Fruit fly (Drosophila melanogaster) whole organism, larva: ENCODE measurements around the gene Iru.
A peak's percentile ranks its signal among the peaks of the same experiment; 100 is the strongest.

Source experiments
- noc ChIP-seq: fragments of 200-800 bp; sonication (Bioruptor generic); optimal IDR thresholded peaks from 3 replicates; lab custom pipeline; 2019; ENCODE audit warnings: missing biosample characterization, mild to moderate bottlenecking, missing genetic modification characterization, moderate library complexity

The Iru gene

DNA sequence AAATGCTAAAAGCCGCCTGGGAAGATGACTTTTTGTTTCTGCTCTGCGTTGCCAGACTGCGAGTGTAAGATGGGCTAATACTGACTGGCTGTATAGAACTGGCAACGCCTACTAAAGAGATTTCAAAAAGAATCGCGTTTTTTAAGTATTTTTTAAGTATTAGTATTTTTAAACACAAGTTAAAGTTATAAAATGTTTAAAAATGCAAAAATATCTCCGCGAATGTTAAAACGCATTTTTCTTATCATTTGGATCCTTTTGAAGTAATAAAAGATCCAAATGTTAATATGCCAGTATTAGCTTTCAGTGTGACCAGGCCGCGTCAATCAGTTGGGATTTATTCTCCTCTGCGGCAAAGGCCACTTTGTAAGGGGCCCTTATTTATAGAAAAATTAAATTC lies at the start of gene Iru, which contains the start of gene Prosbeta3:
Iru (plus strand) TSS at position 328 of the 400 bp plus-strand sequence.
Prosbeta3 (minus strand) TSS at position 98 of the 400 bp plus-strand sequence.
- no peak for TF ChIP-seq noc

DNA sequence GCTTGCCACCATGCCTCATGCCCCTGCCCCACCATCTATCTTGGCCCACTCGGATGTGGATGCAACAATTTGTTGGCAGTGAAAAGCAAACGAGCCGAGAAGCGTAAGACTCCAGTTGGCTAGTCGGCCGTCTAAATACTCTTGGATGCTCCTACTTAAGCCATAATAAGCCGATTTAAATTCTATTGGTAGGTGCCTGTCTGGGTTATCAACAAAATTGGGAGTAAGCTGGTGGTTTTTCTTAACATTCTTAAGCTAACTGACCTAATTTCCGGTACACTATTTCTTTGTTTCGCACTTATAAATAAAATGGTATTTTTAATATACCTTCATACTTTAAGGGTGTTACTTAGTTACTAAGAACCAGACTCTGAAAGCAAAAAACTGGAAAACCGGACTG lies 48.5 kb upstream of the Iru start:
- TF ChIP-seq noc: no peak

- TF ChIP-seq noc: no peak
Measured at dm6 chr3R:8958300-8958699, 48.0 kb upstream of the Iru start.

dm6 chr3R:8959153-8959552 lies 47.1 kb upstream of the Iru start:
- no peak for TF ChIP-seq noc

DNA sequence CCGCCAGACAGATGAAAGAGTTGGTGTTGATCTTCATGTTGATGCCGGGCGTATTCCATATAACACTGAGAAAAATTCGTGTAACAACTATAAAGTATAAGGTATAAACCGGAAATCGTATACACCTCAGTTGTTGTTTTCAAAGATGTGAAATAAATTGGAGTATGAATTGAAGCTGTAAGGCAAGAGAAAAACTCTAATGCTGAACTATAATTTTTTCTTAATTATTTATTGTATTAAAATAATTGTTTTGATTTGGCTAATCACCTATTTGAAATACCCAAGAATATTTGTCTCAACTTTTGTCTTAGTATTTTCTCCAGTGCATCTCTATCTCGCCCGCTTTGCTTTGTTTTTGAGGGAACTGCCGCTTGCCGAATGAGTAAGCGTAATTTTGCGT lies 45.9 kb upstream of the Iru start:
- peak; percentile 52 for TF ChIP-seq noc

DNA sequence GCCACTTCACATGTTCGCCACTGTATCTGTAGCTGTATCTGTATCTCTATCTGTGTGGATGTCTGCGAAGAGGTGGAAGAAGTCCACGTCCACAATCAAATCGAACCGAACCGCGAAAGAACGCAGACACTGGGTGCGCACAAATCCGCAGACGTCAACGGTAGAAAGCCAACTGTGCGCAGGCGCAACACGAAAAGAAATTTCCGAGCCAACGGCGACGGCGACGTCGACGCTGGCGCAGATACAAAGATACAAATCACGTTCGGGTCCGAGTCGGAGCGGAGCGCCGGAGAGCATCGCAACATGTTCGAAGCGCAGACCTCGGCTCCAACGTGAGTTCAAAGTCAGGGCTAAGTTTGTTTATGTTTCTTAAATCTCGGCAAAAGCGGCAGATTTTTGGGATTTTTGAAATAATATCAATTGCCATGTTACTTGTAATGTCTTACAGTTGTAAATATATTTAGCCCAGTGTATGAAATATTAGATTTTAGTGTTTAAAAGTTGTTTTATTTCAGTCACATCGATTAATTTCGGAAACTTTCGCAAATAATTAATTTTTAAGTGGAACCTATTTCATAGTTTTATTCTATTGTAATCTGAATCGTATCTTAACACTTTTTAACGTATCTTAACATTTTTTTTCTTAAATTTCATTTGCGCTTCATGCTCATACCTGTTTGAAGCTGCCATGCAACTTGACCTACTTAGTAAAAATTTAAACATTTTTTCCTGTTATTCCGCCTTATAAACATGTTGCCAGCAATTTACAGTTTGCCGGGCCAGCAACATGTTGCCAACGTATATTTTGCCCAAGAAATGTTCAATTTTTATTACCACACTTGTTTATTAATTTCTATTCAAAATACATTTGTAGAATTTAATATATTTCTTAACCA lies 43.1 kb upstream of the Iru start, which contains the start of gene ich:
ich (minus strand) TSS at position 178 of the 896 bp plus-strand sequence.
- no peak for TF ChIP-seq noc

- TF ChIP-seq noc: no peak
Measured at dm6 chr3R:8963756-8964342, 42.4 kb upstream of the Iru start.

dm6 chr3R:8965546-8965945 lies 40.7 kb upstream of the Iru start:
- no peak for TF ChIP-seq noc

dm6 chr3R:8966598-8966997 lies 39.7 kb upstream of the Iru start:
- TF ChIP-seq noc: no peak

- TF ChIP-seq noc: no peak
Measured at dm6 chr3R:8968837-8969236, 37.4 kb upstream of the Iru start.

DNA sequence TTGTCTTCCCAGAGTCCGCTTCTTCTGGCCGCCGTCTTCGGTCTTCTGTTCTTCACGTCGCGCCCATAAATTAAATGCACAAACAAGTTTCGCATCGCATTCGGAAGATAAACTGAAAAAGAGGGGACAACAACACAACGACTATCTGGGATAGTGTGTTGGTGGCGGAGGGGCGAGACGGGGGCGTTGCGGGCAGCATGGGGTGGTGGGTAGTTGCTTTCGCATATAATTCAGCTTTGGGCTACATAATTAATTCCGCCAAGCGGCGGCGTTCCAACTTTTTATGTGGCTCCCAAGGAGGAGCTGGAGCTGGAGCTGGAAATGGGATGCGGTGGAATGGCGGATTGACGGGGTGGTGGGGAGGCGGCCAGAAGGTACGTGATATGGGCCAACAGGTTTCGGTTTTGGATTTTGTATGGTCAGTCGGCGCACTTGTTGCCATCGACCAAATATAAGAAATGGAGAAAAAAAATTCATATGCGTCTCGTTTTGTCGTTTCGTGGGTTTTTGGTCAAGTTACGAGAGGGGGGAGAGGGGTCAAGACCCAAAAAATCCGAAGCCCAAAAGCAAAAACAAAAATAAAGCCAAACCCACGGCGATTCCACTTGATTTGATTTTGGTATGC lies 36.8 kb upstream of the Iru start:
- TF ChIP-seq noc: no peak

dm6 chr3R:8969926-8970306 lies 36.3 kb upstream of the Iru start:
- TF ChIP-seq noc: no peak

DNA sequence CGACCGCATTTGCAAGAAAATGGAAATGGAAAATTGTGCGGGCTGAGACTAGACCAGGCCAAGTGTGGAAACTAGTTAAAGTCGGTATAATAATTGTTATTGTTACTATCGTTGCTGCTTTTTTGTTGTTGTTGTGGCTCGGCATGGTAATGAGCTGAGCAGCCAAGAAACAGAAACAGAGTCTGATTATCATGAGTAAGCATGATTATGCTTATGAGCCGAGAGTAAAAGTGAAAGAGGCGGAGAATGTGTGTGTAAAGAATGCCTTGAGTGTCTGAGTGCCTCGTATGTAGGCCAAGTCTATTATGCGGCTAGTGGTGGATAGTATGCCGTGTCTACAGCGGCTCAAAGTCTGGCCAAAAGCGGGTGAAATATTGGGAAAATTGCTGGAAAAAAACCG lies 35.5 kb upstream of the Iru start:
- TF ChIP-seq noc: no peak

DNA sequence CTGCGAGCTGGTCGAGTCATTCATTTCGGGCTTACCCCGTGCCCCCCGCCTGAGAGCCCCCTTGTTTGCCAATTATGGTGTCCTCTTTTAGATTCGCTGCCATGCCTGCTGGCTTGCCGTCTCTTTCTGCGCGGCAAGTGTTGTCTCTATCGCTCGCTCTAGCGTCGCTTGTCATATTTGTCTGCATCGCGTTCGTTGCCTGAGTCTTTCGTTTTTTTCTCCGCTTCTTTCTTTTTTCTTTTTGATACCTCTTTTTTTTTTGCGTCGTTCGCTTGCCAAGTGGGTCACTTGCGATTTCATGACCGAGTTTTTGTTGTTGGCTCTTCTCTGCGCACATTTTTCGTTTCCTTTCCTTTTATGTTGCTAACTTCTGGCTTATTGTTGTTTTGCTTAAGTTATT lies 34.5 kb upstream of the Iru start:
- TF ChIP-seq noc: no peak

DNA sequence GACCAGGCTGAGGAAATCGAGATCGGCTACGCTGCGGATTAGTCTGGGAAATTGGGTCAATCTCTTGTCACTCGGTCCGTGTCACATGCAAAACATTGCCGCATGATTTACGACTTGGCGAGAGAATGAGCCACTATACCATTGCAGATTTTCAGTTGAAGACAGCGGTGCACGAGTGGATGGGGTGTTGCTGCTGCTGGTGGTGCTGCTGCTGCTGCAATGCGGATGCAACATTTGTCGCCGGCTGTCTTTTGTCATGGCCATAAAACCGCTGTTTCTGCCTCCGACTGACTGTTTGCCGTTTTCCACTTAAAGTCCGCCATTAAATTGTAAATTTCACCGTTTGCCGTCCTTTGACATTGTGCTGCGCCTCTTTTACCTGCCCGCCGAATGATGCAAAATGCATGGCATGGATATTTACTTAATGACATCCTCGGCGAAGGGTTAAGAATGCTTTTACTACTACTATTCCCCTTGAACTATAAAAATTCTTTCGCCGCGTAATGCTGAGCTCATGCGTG lies 30.1 kb upstream of the Iru start:
- no peak for TF ChIP-seq noc

dm6 chr3R:8978768-8979167 lies 27.5 kb upstream of the Iru start:
- TF ChIP-seq noc: no peak
